Worm (Caenorhabditis elegans) whole organism, L1 larva: ENCODE measurements around the gene F31D4.2.

Experiments used
- aha-1 ChIP-seq: fragments of 150-350 bp; optimal IDR thresholded peaks from 2 replicates; lab custom pipeline; 2014; ENCODE audit warnings: missing biosample characterization, missing genetic modification characterization
- elt-3 ChIP-seq, 6 experiments: fragments of 150-350 bp in 1 of 6; sonication (generic microtip); optimal IDR thresholded peaks; 2 replicates each; lab custom pipeline; 2017 to 2018; ENCODE audit warnings: missing biosample characterization in 6 of 6, missing genetic modification characterization in 6 of 6, inconsistent platforms in 1 of 6
- lin-15B ChIP-seq: fragments of 150-350 bp; sonication (generic microtip); optimal IDR thresholded peaks from 3 replicates; lab custom pipeline; 2014; ENCODE audit warnings: missing biosample characterization, missing genetic modification characterization
- mdl-1 ChIP-seq, 2 experiments: fragments of 150-350 bp; optimal IDR thresholded peaks; 2 replicates each; lab custom pipeline; 2014 to 2017; ENCODE audit warnings: missing biosample characterization in 2 of 2, missing genetic modification characterization in 2 of 2, inconsistent platforms in 1 of 2

ce11 chrV:20838565-20838964, 6.8 kb downstream of the F31D4.2 start, which contains the start of gene exos-7:
- no peak for TF ChIP-seq mdl-1 (tag; optimal IDR thresholded peaks at IDR 0.05; lab: Kevin White, UChicago)
- no peak for TF ChIP-seq lin-15B (tag; lab: Kevin White, UChicago)
- TF ChIP-seq aha-1 (tag; lab: Kevin White, UChicago) = no peak
- TF ChIP-seq elt-3 (tag; optimal IDR thresholded peaks at IDR 0.05; lab: Kevin White, UChicago) = no peak
